Fruit fly (Drosophila melanogaster) S2 (cell line): Measurements from ENCODE around the gene sNPF.

Experiments
- CG8478 ChIP-seq: fragments of >200 bp; optimal IDR thresholded peaks from 2 replicates; lab custom pipeline; 2018
- CTCF ChIP-seq, 2 experiments: fragments of >200 bp; optimal IDR thresholded peaks; 2 replicates each; lab custom pipeline; 2018

DNA sequence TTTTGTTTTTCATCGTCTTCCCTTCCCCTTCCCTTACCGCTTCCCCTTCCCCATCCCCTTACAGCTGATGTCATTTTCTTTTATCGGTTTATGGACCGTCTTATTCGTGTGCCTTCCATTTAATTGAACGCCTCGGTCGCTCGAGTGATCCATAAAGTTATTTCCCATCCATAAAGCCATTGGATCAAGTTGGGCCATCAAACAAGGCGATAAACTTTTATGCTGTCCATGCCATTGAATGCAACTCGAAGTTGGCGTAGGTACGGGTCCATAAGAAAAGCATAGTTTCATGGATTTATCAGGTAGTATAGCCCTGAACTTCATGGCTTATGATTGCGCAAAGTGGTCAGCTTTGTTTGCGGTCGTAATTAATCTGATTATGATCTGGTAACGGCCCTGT lies 22.7 kb upstream of the sNPF start:
- TF ChIP-seq CG8478 (lab: Kevin White, UChicago) (no peak), CTCF (optimal IDR thresholded peaks at IDR 0.05; lab: Kevin White, UChicago) (no peak)
